Fruit fly (Drosophila melanogaster): ENCODE results near the gene CG43755.

Gene CG43755

dm6 chr2L:300877-301706 lies 28.5 kb downstream of the CG43755 start:
- TF ChIP-seq CG17806 (tag; optimal IDR thresholded peaks at IDR 0.05) (no peak), CG9948 (tag; optimal IDR thresholded peaks at IDR 0.05) (no peak), CG8301 (tag; optimal IDR thresholded peaks at IDR 0.05) (no peak), CG32121 (GFP tag; IDR thresholded peaks at IDR 0.05) (no peak), Ets98B (GFP tag; IDR thresholded peaks at IDR 0.05) (no peak), Pif1B (GFP tag; optimal IDR thresholded peaks at IDR 0.05) (no peak), rn (GFP tag; IDR thresholded peaks at IDR 0.05) (no peak), CG34367 (tag; optimal IDR thresholded peaks at IDR 0.05) (no peak), CG13204 (GFP tag; optimal IDR thresholded peaks at IDR 0.05) (no peak), EcR (GFP tag; optimal IDR thresholded peaks at IDR 0.05) (no peak)

dm6 chr2L:300006-300405 lies 29.6 kb downstream of the CG43755 start:
- TF ChIP-seq CG14655 (GFP tag; optimal IDR thresholded peaks at IDR 0.05) (no peak), rn (GFP tag; IDR thresholded peaks at IDR 0.05) (no peak), CG17806 (tag; optimal IDR thresholded peaks at IDR 0.05) (no peak), Ets98B (GFP tag; IDR thresholded peaks at IDR 0.05) (no peak), CG34367 (tag; optimal IDR thresholded peaks at IDR 0.05) (no peak), CG13204 (GFP tag; optimal IDR thresholded peaks at IDR 0.05) (no peak), EcR (GFP tag; optimal IDR thresholded peaks at IDR 0.05) (no peak), CG12605 (GFP tag; IDR thresholded peaks at IDR 0.05) (no peak), CG8301 (tag; optimal IDR thresholded peaks at IDR 0.05) (no peak)

- TF ChIP-seq CG15710 (tag; optimal IDR thresholded peaks at IDR 0.05) (no peak), CG8159 (tag; optimal IDR thresholded peaks at IDR 0.05) (no peak)
Observed at dm6 chr2L:299038-299437, 30.5 kb downstream of the CG43755 start.

- TF ChIP-seq CG14655 (GFP tag; optimal IDR thresholded peaks at IDR 0.05): no peak
- TF ChIP-seq Pif1A (GFP tag; optimal IDR thresholded peaks at IDR 0.05): no peak
- TF ChIP-seq fd96Ca (GFP tag; IDR thresholded peaks at IDR 0.05): peak; percentile 16; the same call in 1 of the 3 replicates
- TF ChIP-seq Ets98B (GFP tag; IDR thresholded peaks at IDR 0.05): peak; percentile 22; the same call in 1 of the 2 replicates
- TF ChIP-seq CG13204 (GFP tag; optimal IDR thresholded peaks at IDR 0.05): peak; percentile 79
- no peak for TF ChIP-seq D1 (tag; optimal IDR thresholded peaks at IDR 0.05)
- TF ChIP-seq CG32121 (GFP tag; IDR thresholded peaks at IDR 0.05): peak; percentile 62; the same call in 1 of the 2 replicates
Observed at dm6 chr2L:298285-298644, 31.3 kb downstream of the CG43755 start.

- TF ChIP-seq Pif1A (GFP tag; optimal IDR thresholded peaks at IDR 0.05) (peak; percentile 83), CG12605 (GFP tag; IDR thresholded peaks at IDR 0.05) (peak; percentile 63), CG4496 (GFP tag; IDR thresholded peaks at IDR 0.05) (peak; percentile 85), fd96Ca (GFP tag; IDR thresholded peaks at IDR 0.05) (peak; percentile 54; the same call in 1 of the 3 replicates), CG34367 (tag; optimal IDR thresholded peaks at IDR 0.05) (peak; percentile 80), CG32121 (GFP tag; IDR thresholded peaks at IDR 0.05) (peak; percentile 67; the same call in 1 of the 2 replicates), Snoo (tag; optimal IDR thresholded peaks at IDR 0.05) (peak; percentile 89), Ets98B (GFP tag; IDR thresholded peaks at IDR 0.05) (peak; percentile 73), D1 (tag; optimal IDR thresholded peaks at IDR 0.05) (no peak), CG10348 (GFP tag; IDR thresholded peaks at IDR 0.05) (peak; percentile 79), CG8159 (tag; optimal IDR thresholded peaks at IDR 0.05) (peak; percentile 87), rn (GFP tag; IDR thresholded peaks at IDR 0.05) (peak; percentile 48; the same call in 1 of the 2 replicates), CG17806 (tag; optimal IDR thresholded peaks at IDR 0.05) (peak; percentile 75), EcR (GFP tag; optimal IDR thresholded peaks at IDR 0.05) (no peak), CG15710 (tag; optimal IDR thresholded peaks at IDR 0.05) (peak; percentile 90), CG13204 (GFP tag; optimal IDR thresholded peaks at IDR 0.05) (no peak), Pif1B (GFP tag; optimal IDR thresholded peaks at IDR 0.05) (peak; percentile 53), CG14655 (GFP tag; optimal IDR thresholded peaks at IDR 0.05) (no peak), CG9948 (tag; optimal IDR thresholded peaks at IDR 0.05) (peak; percentile 83), gl (tag; optimal IDR thresholded peaks at IDR 0.05) (no peak), CG8301 (tag; optimal IDR thresholded peaks at IDR 0.05) (peak; percentile 71)
Observed at dm6 chr2L:297480-298284, 31.9 kb downstream of the CG43755 start, which contains the start of gene Pi3K21B. Gene Pi3K21B, plus strand, starts transcription at chr2L:297880.
